Fruit fly (Drosophila melanogaster) whole organism, adult: ENCODE data around the gene Mical.

Experiments
- CG11617 ChIP-seq: fragments of 200-800 bp; sonication (Bioruptor generic); optimal IDR thresholded peaks from 2 replicates; lab custom pipeline; 2017; ENCODE audit warnings: mild to moderate bottlenecking, missing biosample characterization, missing genetic modification reagents, missing genetic modification characterization
- CG12768 ChIP-seq: fragments of 200-800 bp; sonication (Bioruptor generic); optimal IDR thresholded peaks from 2 replicates; lab custom pipeline; 2017; ENCODE audit warnings: missing biosample characterization, missing genetic modification characterization, mild to moderate bottlenecking, moderate library complexity, missing genetic modification reagents
- CG14711 ChIP-seq: fragments of 200-800 bp; sonication (Bioruptor generic); optimal IDR thresholded peaks from 2 replicates; lab custom pipeline; 2018; ENCODE audit warnings: missing biosample characterization, mild to moderate bottlenecking, missing genetic modification characterization, moderate library complexity
- CG5204 ChIP-seq: fragments of 200-800 bp; sonication (Bioruptor generic); optimal IDR thresholded peaks from 2 replicates; lab custom pipeline; 2016; ENCODE audit warnings: missing biosample characterization, missing genetic modification characterization
- CG7101 ChIP-seq: fragments of 200-800 bp; sonication (Bioruptor generic); optimal IDR thresholded peaks from 2 replicates; lab custom pipeline; 2018; ENCODE audit warnings: missing biosample characterization, mild to moderate bottlenecking, missing genetic modification characterization, moderate library complexity
- Clk ChIP-seq: fragments of 200-800 bp; sonication (Bioruptor generic); optimal IDR thresholded peaks from 2 replicates; lab custom pipeline; 2017; ENCODE audit warnings: missing biosample characterization, missing genetic modification characterization
- Crg-1 ChIP-seq: fragments of 200-800 bp; sonication (Bioruptor generic); optimal IDR thresholded peaks from 2 replicates; lab custom pipeline; 2016; ENCODE audit warnings: missing biosample characterization, missing genetic modification characterization
- Hr96 ChIP-seq: fragments of 200-800 bp; sonication (Bioruptor generic); optimal IDR thresholded peaks from 2 replicates; lab custom pipeline; 2016; ENCODE audit warnings: missing biosample characterization, missing genetic modification characterization
- bab1 ChIP-seq: fragments of 200-800 bp; sonication (Bioruptor generic); optimal IDR thresholded peaks from 3 replicates; lab custom pipeline; 2019; ENCODE audit warnings: missing biosample characterization, mild to moderate bottlenecking, missing genetic modification characterization, moderate library complexity
- cnc ChIP-seq, 2 experiments: fragments of >200 bp; optimal IDR thresholded peaks; 2 replicates each; lab custom pipeline; 2017
- kay ChIP-seq: fragments of 200-800 bp; sonication (Bioruptor generic); peaks from one replicate; lab custom pipeline; 2016; ENCODE audit warnings: missing biosample characterization, missing genetic modification characterization, borderline replicate concordance
- ovo ChIP-seq: fragments of 200-800 bp; sonication (Bioruptor generic); optimal IDR thresholded peaks from 2 replicates; lab custom pipeline; 2016; ENCODE audit warnings: missing biosample characterization, missing genetic modification characterization
- tj ChIP-seq: fragments of 200-800 bp; sonication (Bioruptor generic); optimal IDR thresholded peaks from 3 replicates; lab custom pipeline; 2017; ENCODE audit warnings: missing biosample characterization, mild to moderate bottlenecking, missing genetic modification characterization, moderate library complexity

DNA sequence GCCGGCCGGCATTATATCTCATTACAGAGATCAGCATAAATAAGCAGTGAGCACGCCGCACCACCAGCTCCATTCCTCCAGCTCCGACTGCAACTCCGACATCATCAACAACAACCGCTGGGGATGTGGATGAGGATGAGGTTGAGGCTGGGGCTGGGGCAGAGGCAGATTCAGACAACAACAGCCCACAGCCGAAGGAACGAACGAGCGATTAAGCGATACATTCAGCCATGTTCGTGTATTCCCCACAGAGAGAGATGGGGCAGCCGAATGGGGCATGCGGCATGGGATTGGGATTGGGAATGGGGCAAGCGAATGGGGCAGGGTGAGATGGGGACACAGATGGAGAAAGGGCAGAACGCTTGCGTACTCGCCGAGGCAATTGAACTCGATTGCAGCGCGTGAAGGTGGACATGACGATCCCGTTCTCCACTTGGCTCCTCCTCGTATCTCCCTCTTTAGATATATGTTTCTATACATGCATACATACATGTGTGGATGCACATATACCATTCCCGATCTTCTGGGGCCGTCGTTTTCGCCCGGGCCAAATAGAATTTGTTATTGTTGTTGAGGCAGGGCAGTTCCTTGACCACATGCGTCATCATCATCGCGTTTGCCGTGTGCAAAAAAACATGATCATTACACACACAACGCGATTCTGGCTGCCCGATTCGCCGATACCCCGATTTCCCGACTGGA lies 77.9 kb downstream of the Mical start:
- TF ChIP-seq CG7101 (tag; lab: Kevin White, UChicago) (no peak), ovo (GFP tag; lab: Kevin White, UChicago) (no peak), Crg-1 (GFP tag; lab: Kevin White, UChicago) (no peak), CG5204 (GFP tag; lab: Kevin White, UChicago) (no peak), tj (no peak), kay (GFP tag; lab: Kevin White, UChicago) (no peak), cnc (optimal IDR thresholded peaks at IDR 0.05; lab: Kevin White, UChicago) (no peak), CG12768 (GFP tag; lab: Kevin White, UChicago) (no peak), bab1 (GFP tag; lab: Kevin White, UChicago) (no peak), Hr96 (GFP tag; lab: Kevin White, UChicago) (no peak), CG11617 (GFP tag; lab: Kevin White, UChicago) (no peak), CG14711 (tag; lab: Kevin White, UChicago) (no peak), Clk (GFP tag; lab: Kevin White, UChicago) (no peak)
